Fruit fly (Drosophila melanogaster) whole organism, embryonic: ENCODE data around the gene Stt3B.

Experiments
- CG10147 ChIP-seq: fragments of 200-800 bp; sonication (Bioruptor generic); optimal IDR thresholded peaks from 2 replicates; lab custom pipeline; 2019; ENCODE audit warnings: missing biosample characterization, mild to moderate bottlenecking, missing genetic modification characterization, moderate library complexity
- CG10565 ChIP-seq: fragments of 200-800 bp; sonication (Bioruptor generic); optimal IDR thresholded peaks from 3 replicates; lab custom pipeline; 2016; ENCODE audit warnings: missing biosample characterization, mild to moderate bottlenecking, missing genetic modification characterization
- CG10959 ChIP-seq: fragments of 200-800 bp; sonication (Bioruptor generic); IDR thresholded peaks from 2 replicates; pipeline ENCODE4 v1.3.6; 2022; ENCODE audit warnings: missing biosample characterization, missing genetic modification characterization
- CG11504 ChIP-seq: fragments of 200-800 bp; sonication (Bioruptor generic); optimal IDR thresholded peaks from 3 replicates; lab custom pipeline; 2019; ENCODE audit warnings: missing biosample characterization, mild to moderate bottlenecking, missing genetic modification characterization, moderate library complexity
- CG14441 ChIP-seq: fragments of 200-800 bp; sonication (Bioruptor generic); IDR thresholded peaks from 2 replicates; pipeline ENCODE4 v1.3.6; 2022; ENCODE audit warnings: missing biosample characterization, missing genetic modification characterization
- CG14710 ChIP-seq: fragments of 200-800 bp; sonication (Bioruptor generic); optimal IDR thresholded peaks from 3 replicates; lab custom pipeline; 2019; ENCODE audit warnings: missing biosample characterization, mild to moderate bottlenecking, missing genetic modification characterization, moderate library complexity
- CG15514 ChIP-seq: fragments of 200-800 bp; sonication (Bioruptor generic); optimal IDR thresholded peaks from 3 replicates; lab custom pipeline; 2017; ENCODE audit warnings: missing biosample characterization, missing genetic modification characterization, mild to moderate bottlenecking, moderate library complexity, missing genetic modification reagents
- CG15601 ChIP-seq: fragments of 200-800 bp; sonication (Bioruptor generic); optimal IDR thresholded peaks from 3 replicates; lab custom pipeline; 2019; ENCODE audit warnings: missing biosample characterization, mild to moderate bottlenecking, missing genetic modification characterization, moderate library complexity
- CG18262 ChIP-seq: fragments of 200-800 bp; optimal IDR thresholded peaks from 3 replicates; lab custom pipeline; 2019; ENCODE audit warnings: missing biosample characterization, mild to moderate bottlenecking, missing genetic modification characterization, moderate library complexity
- CG18619 ChIP-seq: fragments of 200-800 bp; sonication (Bioruptor generic); optimal IDR thresholded peaks from 3 replicates; lab custom pipeline; 2017; ENCODE audit warnings: missing biosample characterization, mild to moderate bottlenecking, missing genetic modification characterization
- CG30403 ChIP-seq: fragments of 200-800 bp; sonication (Bioruptor generic); optimal IDR thresholded peaks from 3 replicates; lab custom pipeline; 2016; ENCODE audit warnings: missing biosample characterization, missing genetic modification characterization
- CG31365 ChIP-seq: fragments of 200-800 bp; sonication (Bioruptor generic); optimal IDR thresholded peaks from 2 replicates; lab custom pipeline; 2018; ENCODE audit warnings: missing biosample characterization, mild to moderate bottlenecking, missing genetic modification characterization
- CG32532 ChIP-seq: fragments of 200-800 bp; sonication (Bioruptor generic); IDR thresholded peaks from 2 replicates; pipeline ENCODE4 v1.3.6; 2022; ENCODE audit warnings: missing biosample characterization, missing genetic modification characterization
- CG34376 ChIP-seq: fragments of 200-800 bp; sonication (Bioruptor generic); optimal IDR thresholded peaks from 2 replicates; lab custom pipeline; 2018; ENCODE audit warnings: missing biosample characterization, mild to moderate bottlenecking, missing genetic modification characterization
- CG42726 ChIP-seq: fragments of 200-800 bp; sonication (Bioruptor generic); IDR thresholded peaks from 2 replicates; pipeline ENCODE4 v1.3.6; 2022; ENCODE audit warnings: missing biosample characterization, missing genetic modification characterization; ENCODE audit not compliant: partially characterized antibody
- CG4820 ChIP-seq: fragments of 200-800 bp; sonication (Bioruptor generic); optimal IDR thresholded peaks from 3 replicates; lab custom pipeline; 2016; ENCODE audit warnings: missing biosample characterization, missing genetic modification characterization
- CG6791 ChIP-seq: fragments of 200-800 bp; sonication (Bioruptor generic); IDR thresholded peaks from 3 replicates; pipeline ENCODE4 v1.3.6; 2022; ENCODE audit warnings: missing biosample characterization, missing genetic modification characterization; ENCODE audit not compliant: partially characterized antibody
- CG7372 ChIP-seq: fragments of 200-800 bp; sonication (Bioruptor generic); IDR thresholded peaks from 2 replicates; pipeline ENCODE4 v1.3.6; 2022; ENCODE audit warnings: missing biosample characterization, missing genetic modification characterization
- CG7745 ChIP-seq: fragments of 200-800 bp; sonication (Bioruptor generic); optimal IDR thresholded peaks from 2 replicates; lab custom pipeline; 2018; ENCODE audit warnings: missing biosample characterization, mild to moderate bottlenecking, missing genetic modification characterization, moderate library complexity
- CG9437 ChIP-seq: fragments of 200-800 bp; sonication (Bioruptor generic); optimal IDR thresholded peaks from 2 replicates; lab custom pipeline; 2018; ENCODE audit warnings: missing biosample characterization, mild to moderate bottlenecking, missing genetic modification characterization
- CG9609 ChIP-seq: fragments of 200-800 bp; sonication (Bioruptor generic); optimal IDR thresholded peaks from 3 replicates; lab custom pipeline; 2016; ENCODE audit warnings: missing biosample characterization, missing genetic modification characterization
- CG9797 ChIP-seq: fragments of 200-800 bp; sonication (Bioruptor generic); optimal IDR thresholded peaks from 3 replicates; lab custom pipeline; 2018; ENCODE audit warnings: missing biosample characterization, mild to moderate bottlenecking, missing genetic modification characterization
- HLH4C ChIP-seq: fragments of 200-800 bp; sonication (Bioruptor generic); IDR thresholded peaks from 3 replicates; pipeline ENCODE4 v1.3.6; 2022; ENCODE audit warnings: missing biosample characterization, missing genetic modification characterization; ENCODE audit not compliant: partially characterized antibody
- Hr3 ChIP-seq: fragments of 200-800 bp; sonication (Bioruptor generic); optimal IDR thresholded peaks from 3 replicates; lab custom pipeline; 2016; ENCODE audit warnings: missing biosample characterization, missing genetic modification characterization
- Mes4 ChIP-seq: fragments of 200-800 bp; sonication (Bioruptor generic); optimal IDR thresholded peaks from 2 replicates; lab custom pipeline; 2016; ENCODE audit warnings: missing biosample characterization, missing genetic modification characterization
- NC2β ChIP-seq: fragments of 200-800 bp; sonication (Bioruptor generic); optimal IDR thresholded peaks from 2 replicates; lab custom pipeline; 2016; ENCODE audit warnings: missing biosample characterization, missing genetic modification characterization
- NK7.1 ChIP-seq: fragments of 200-800 bp; sonication (Bioruptor generic); optimal IDR thresholded peaks from 3 replicates; lab custom pipeline; 2016; ENCODE audit warnings: missing biosample characterization, missing genetic modification characterization
- Ptx1 ChIP-seq: fragments of 200-800 bp; sonication (Bioruptor generic); IDR thresholded peaks from 2 replicates; pipeline ENCODE4 v1.3.6; 2022; ENCODE audit warnings: missing biosample characterization, missing genetic modification characterization
- Scr ChIP-seq: fragments of 200-800 bp; sonication (Bioruptor generic); IDR thresholded peaks from 2 replicates; pipeline ENCODE4 v1.3.6; 2022; ENCODE audit warnings: missing biosample characterization, missing genetic modification characterization; ENCODE audit not compliant: partially characterized antibody
- Six4 ChIP-seq: fragments of 200-800 bp; sonication (Bioruptor generic); optimal IDR thresholded peaks from 2 replicates; lab custom pipeline; 2016; ENCODE audit warnings: missing biosample characterization, missing genetic modification characterization
- Sry-β ChIP-seq: fragments of 200-800 bp; sonication (Bioruptor generic); optimal IDR thresholded peaks from 2 replicates; lab custom pipeline; 2018; ENCODE audit warnings: missing biosample characterization, mild to moderate bottlenecking, missing genetic modification characterization, moderate library complexity
- Taf1 ChIP-seq: fragments of 200-800 bp; sonication (Bioruptor generic); IDR thresholded peaks from 2 replicates; pipeline ENCODE4 v1.3.6; 2022; ENCODE audit warnings: missing biosample characterization, missing genetic modification characterization
- ab ChIP-seq: fragments of 200-800 bp; sonication (Bioruptor generic); optimal IDR thresholded peaks from 2 replicates; lab custom pipeline; 2016; ENCODE audit warnings: missing biosample characterization, missing genetic modification characterization
- ato ChIP-seq: fragments of 200-800 bp; sonication (Bioruptor generic); IDR thresholded peaks from 2 replicates; pipeline ENCODE4 v1.3.6; 2022; ENCODE audit warnings: missing biosample characterization, missing genetic modification characterization; ENCODE audit not compliant: partially characterized antibody
- bcd ChIP-seq: fragments of 200-800 bp; sonication (Bioruptor generic); optimal IDR thresholded peaks from 2 replicates; lab custom pipeline; 2017; ENCODE audit warnings: missing biosample characterization, mild to moderate bottlenecking, missing genetic modification characterization
- chif ChIP-seq, 2 experiments: fragments of 200-800 bp; sonication (Bioruptor generic); optimal IDR thresholded peaks; 3 replicates each; lab custom pipeline; 2016; ENCODE audit warnings: missing biosample characterization in 2 of 2, missing genetic modification characterization in 2 of 2
- emc ChIP-seq: fragments of 200-800 bp; sonication (Bioruptor generic); optimal IDR thresholded peaks from 2 replicates; lab custom pipeline; 2016; ENCODE audit warnings: missing biosample characterization, missing genetic modification characterization
- gce ChIP-seq: fragments of 200-800 bp; sonication (Bioruptor generic); IDR thresholded peaks from 3 replicates; pipeline ENCODE4 v1.3.6; 2022; ENCODE audit warnings: missing biosample characterization, missing genetic modification characterization
- gcm ChIP-seq: fragments of 200-800 bp; sonication (Bioruptor generic); optimal IDR thresholded peaks from 2 replicates; lab custom pipeline; 2019; ENCODE audit warnings: missing biosample characterization, mild to moderate bottlenecking, missing genetic modification characterization, moderate library complexity
- hbn ChIP-seq: fragments of 200-800 bp; sonication (Bioruptor generic); IDR thresholded peaks from 2 replicates; pipeline ENCODE4 v1.3.6; 2022; ENCODE audit warnings: missing biosample characterization, missing genetic modification characterization; ENCODE audit not compliant: partially characterized antibody
- jing ChIP-seq: fragments of 200-800 bp; sonication (Bioruptor generic); optimal IDR thresholded peaks from 2 replicates; lab custom pipeline; 2018; ENCODE audit warnings: missing biosample characterization, mild to moderate bottlenecking, missing genetic modification characterization
- mld ChIP-seq: fragments of 200-800 bp; sonication (Bioruptor generic); IDR thresholded peaks from 3 replicates; pipeline ENCODE4 v1.3.6; 2022; ENCODE audit warnings: missing biosample characterization, missing genetic modification characterization; ENCODE audit not compliant: partially characterized antibody
- nmo ChIP-seq: fragments of 200-800 bp; sonication (Bioruptor generic); optimal IDR thresholded peaks from 2 replicates; lab custom pipeline; 2018; ENCODE audit warnings: missing biosample characterization, mild to moderate bottlenecking, missing genetic modification characterization, moderate library complexity
- pan ChIP-seq, 4 experiments: fragments of >200 bp in 3 of 4; fragments of 200-800 bp in 1 of 4; sonication (Bioruptor generic) in 1 of 4; optimal IDR thresholded peaks in 3 of 4; IDR thresholded peaks in 1 of 4; 2 replicates each; pipeline versions ENCODE4 v1.3.6 to Lab custom; 2017 to 2022; ENCODE audit warnings: missing biosample characterization in 2 of 4, missing genetic modification characterization in 2 of 4, mixed read lengths in 1 of 4
- prd ChIP-seq, 3 experiments: fragments of >200 bp in 2 of 3; fragments of 200-800 bp in 1 of 3; sonication (Bioruptor generic) in 1 of 3; optimal IDR thresholded peaks in 2 of 3; IDR thresholded peaks in 1 of 3; 2 replicates in 2 of 3; 3 replicates in 1 of 3; pipeline versions ENCODE4 v1.3.6 to Lab custom; 2017 to 2022; ENCODE audit warnings: missing biosample characterization in 1 of 3, missing genetic modification characterization in 1 of 3
- psq ChIP-seq: fragments of 200-800 bp; sonication (Bioruptor generic); optimal IDR thresholded peaks from 2 replicates; lab custom pipeline; 2017; ENCODE audit warnings: missing biosample characterization, missing genetic modification characterization
- ttk ChIP-seq: fragments of 200-800 bp; sonication (Bioruptor generic); IDR thresholded peaks from 2 replicates; pipeline ENCODE4 v2.1.2; 2022; ENCODE audit warnings: missing biosample characterization, missing genetic modification characterization
- unpg ChIP-seq: fragments of 200-800 bp; sonication (Bioruptor generic); optimal IDR thresholded peaks from 3 replicates; lab custom pipeline; 2018; ENCODE audit warnings: missing biosample characterization, mild to moderate bottlenecking, missing genetic modification characterization, moderate library complexity

Gene Stt3B

DNA sequence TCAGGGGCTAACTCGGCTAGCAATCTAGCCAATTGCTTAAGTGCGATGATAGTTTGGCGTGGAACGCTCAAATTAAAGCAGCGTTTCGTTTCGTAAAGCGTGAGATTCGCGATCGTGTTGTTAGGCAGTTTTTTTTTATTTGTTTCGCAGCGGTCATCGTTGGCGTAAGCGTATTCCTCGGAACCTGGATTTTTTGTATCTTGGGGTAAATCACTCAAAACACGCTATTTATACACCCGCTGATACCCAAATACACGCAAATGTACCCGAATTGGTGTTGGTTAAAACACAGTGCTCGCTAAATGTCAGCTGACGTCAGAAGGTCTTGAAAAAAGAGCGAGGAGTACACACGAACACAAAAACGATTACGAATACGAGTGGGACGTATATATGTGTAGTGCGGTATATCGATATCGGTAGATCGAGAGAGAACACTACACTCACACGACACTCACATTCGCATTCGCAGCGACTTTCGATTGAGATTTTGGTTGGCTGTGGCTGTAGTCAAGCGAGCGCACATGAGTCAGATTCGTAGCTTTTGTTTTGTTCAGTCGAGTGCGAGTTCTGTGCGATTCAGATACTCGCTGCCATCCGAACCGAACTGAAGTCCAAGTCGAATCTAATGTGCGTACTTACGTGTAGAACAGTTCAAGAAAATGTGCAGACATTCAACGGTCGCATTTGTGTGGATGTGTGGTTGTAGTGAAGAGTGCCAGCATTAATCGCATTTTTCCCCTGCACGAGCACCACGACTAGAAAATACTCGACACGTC lies 19.5 kb downstream of the Stt3B start (continued):
- TF ChIP-seq Six4 = no peak
- peak; percentile 33 for TF ChIP-seq CG15514 (GFP tag; lab: Kevin White, UChicago)
- no peak for TF ChIP-seq hbn (GFP tag; lab: Robert Waterston, UW)
- no peak for TF ChIP-seq HLH4C (GFP tag; lab: Robert Waterston, UW)
- TF ChIP-seq bcd = no peak
- TF ChIP-seq unpg (GFP tag; lab: Kevin White, UChicago) = no peak
- no peak for TF ChIP-seq pan (optimal IDR thresholded peaks at IDR 0.05; lab: Kevin White, UChicago)
- TF ChIP-seq pan (GFP tag; optimal IDR thresholded peaks at IDR 0.05 in 1 of 2, IDR thresholded peaks at IDR 0.05 in 1 of 2) = no peak
- no peak for TF ChIP-seq Ptx1 (GFP tag; lab: Robert Waterston, UW)
- TF ChIP-seq ato (GFP tag; lab: Robert Waterston, UW) = no peak
- TF ChIP-seq Sry-β (GFP tag; lab: Kevin White, UChicago) = peak; percentile 40
- peak; percentile 38 for TF ChIP-seq CG7745 (tag; lab: Kevin White, UChicago)
- TF ChIP-seq CG9437 = no peak
- no peak for TF ChIP-seq CG9797 (GFP tag; lab: Kevin White, UChicago)
- no peak for TF ChIP-seq Taf1
- no peak for TF ChIP-seq ttk (GFP tag; lab: Robert Waterston, UW)
- TF ChIP-seq NK7.1 (GFP tag; lab: Kevin White, UChicago) = no peak
- TF ChIP-seq CG30403 (GFP tag; lab: Kevin White, UChicago) = no peak
- TF ChIP-seq gcm (GFP tag; lab: Kevin White, UChicago) = peak; percentile 42
- TF ChIP-seq CG14441 (GFP tag; lab: Robert Waterston, UW) = no peak
- no peak for TF ChIP-seq prd (optimal IDR thresholded peaks at IDR 0.05; lab: Kevin White, UChicago)
- TF ChIP-seq prd (GFP tag; IDR thresholded peaks at IDR 0.05; lab: Robert Waterston, UW) = no peak
- TF ChIP-seq CG32532 (GFP tag; lab: Robert Waterston, UW) = no peak
- TF ChIP-seq CG9609 = no peak
- TF ChIP-seq CG7372 (GFP tag; lab: Robert Waterston, UW) = no peak
- peak; percentile 91 for TF ChIP-seq CG34376 (GFP tag; lab: Kevin White, UChicago)
- no peak for TF ChIP-seq CG14710 (tag; lab: Kevin White, UChicago)
- TF ChIP-seq psq (GFP tag; lab: Kevin White, UChicago) = peak; percentile 31
- no peak for TF ChIP-seq jing
- no peak for TF ChIP-seq CG18619 (GFP tag; lab: Kevin White, UChicago)
- TF ChIP-seq CG10565 = no peak
- no peak for TF ChIP-seq ab (GFP tag; lab: Kevin White, UChicago)
- TF ChIP-seq CG10959 (GFP tag; lab: Robert Waterston, UW) = no peak
- no peak for TF ChIP-seq Scr (GFP tag; lab: Robert Waterston, UW)
- no peak for TF ChIP-seq CG6791 (GFP tag; lab: Robert Waterston, UW)
- TF ChIP-seq CG4820 (GFP tag; lab: Kevin White, UChicago) = no peak
- no peak for TF ChIP-seq NC2β (GFP tag; lab: Kevin White, UChicago)
- TF ChIP-seq CG10147 (GFP tag; lab: Kevin White, UChicago) = peak; percentile 8
- TF ChIP-seq CG15601 = peak; percentile 24
- TF ChIP-seq mld (GFP tag; lab: Robert Waterston, UW) = no peak
- TF ChIP-seq emc (GFP tag; lab: Kevin White, UChicago) = no peak
- TF ChIP-seq CG18262 (tag; lab: Kevin White, UChicago) = peak; percentile 18
- no peak for TF ChIP-seq nmo
- no peak for TF ChIP-seq Hr3 (GFP tag; lab: Kevin White, UChicago)
- no peak for TF ChIP-seq CG42726 (GFP tag; lab: Robert Waterston, UW)
- TF ChIP-seq Mes4 (GFP tag; lab: Kevin White, UChicago) = no peak
- TF ChIP-seq CG11504 (tag; lab: Kevin White, UChicago) = no peak
- TF ChIP-seq gce (GFP tag; lab: Robert Waterston, UW) = no peak
- TF ChIP-seq chif (GFP tag; optimal IDR thresholded peaks at IDR 0.05; lab: Kevin White, UChicago) = no peak
- TF ChIP-seq CG31365 = peak; percentile 28
